Fruit fly (Drosophila melanogaster): ENCODE results near the gene Mst87F.

Gene Mst87F

dm6 chr3R:13793105-13793978, 34.5 kb downstream of the Mst87F start (continued):
- TF ChIP-seq fd96Cb (tag; optimal IDR thresholded peaks at IDR 0.05) (peak; percentile 33), Hmx (GFP tag; optimal IDR thresholded peaks at IDR 0.05) (no peak), zfh1 (GFP tag; IDR thresholded peaks at IDR 0.05) (0 out of 3 replicates have a peak, but pooled peaks have one; percentile 38), CG14050 (GFP tag; IDR thresholded peaks at IDR 0.05) (no peak), CG7786 (GFP tag; optimal IDR thresholded peaks at IDR 0.05) (no peak), kni (GFP tag; optimal IDR thresholded peaks at IDR 0.05) (peak; percentile 54), CG11247 (GFP tag; IDR thresholded peaks at IDR 0.05) (no peak), CG6254 (GFP tag; optimal IDR thresholded peaks at IDR 0.05) (peak; percentile 10), Mes4 (GFP tag; optimal IDR thresholded peaks at IDR 0.05) (no peak), Oli (tag; optimal IDR thresholded peaks at IDR 0.05) (peak; percentile 26), zen2 (GFP tag; IDR thresholded peaks at IDR 0.05; ENCODE audit: partially characterized antibody) (no peak), pzg (GFP tag; optimal IDR thresholded peaks at IDR 0.05) (no peak), mirr (GFP tag; optimal IDR thresholded peaks at IDR 0.05) (no peak), NfI (GFP tag; optimal IDR thresholded peaks at IDR 0.05) (peak; percentile 2), phol (tag; optimal IDR thresholded peaks at IDR 0.05) (peak; percentile 63), Dfd (GFP tag; optimal IDR thresholded peaks at IDR 0.05) (no peak), sens (GFP tag) (peak; percentile 93), H2.0 (GFP tag; IDR thresholded peaks at IDR 0.05) (peak; percentile 39; the same call in 1 of the 2 replicates), CG7357 (GFP tag; IDR thresholded peaks at IDR 0.05) (no peak), Hsf (GFP tag; optimal IDR thresholded peaks at IDR 0.05) (peak; percentile 23), ro (GFP tag; IDR thresholded peaks at IDR 0.05) (no peak), pnt (GFP tag; optimal IDR thresholded peaks at IDR 0.05) (peak; percentile 2), oc (tag; optimal IDR thresholded peaks at IDR 0.05) (peak; percentile 35), CG13123 (GFP tag; optimal IDR thresholded peaks at IDR 0.05) (no peak), Blimp-1 (GFP tag; optimal IDR thresholded peaks at IDR 0.05) (peak; percentile 64), CG8281 (tag; optimal IDR thresholded peaks at IDR 0.05) (peak; percentile 94), E2f1 (GFP tag; IDR thresholded peaks at IDR 0.05) (0 out of 2 replicates have a peak, but pooled peaks have one; percentile 21), Hr51 (GFP tag; optimal IDR thresholded peaks at IDR 0.05) (no peak), klu (GFP tag; IDR thresholded peaks at IDR 0.05) (no peak), CG34422 (GFP tag; IDR thresholded peaks at IDR 0.05) (peak; percentile 26; the same call in 1 of the 3 replicates), Stat92E (GFP tag; optimal IDR thresholded peaks at IDR 0.05) (no peak), CG4707 (GFP tag; optimal IDR thresholded peaks at IDR 0.05) (no peak), dmrt11E (tag; optimal IDR thresholded peaks at IDR 0.05) (peak; percentile 27), Camta (GFP tag; optimal IDR thresholded peaks at IDR 0.05) (peak; percentile 15), HLH3B (GFP tag; IDR thresholded peaks at IDR 0.05) (peak; percentile 59), Taf1 (GFP tag; IDR thresholded peaks at IDR 0.05) (no peak), CG1529 (GFP tag; optimal IDR thresholded peaks at IDR 0.05) (peak; percentile 13), HLHmδ (GFP tag; optimal IDR thresholded peaks at IDR 0.05) (peak; percentile 36), CG14710 (tag; optimal IDR thresholded peaks at IDR 0.05) (peak; percentile 15), tap (tag; optimal IDR thresholded peaks at IDR 0.05) (peak; percentile 37)
